Worm (Caenorhabditis elegans) whole organism, L1 larva: Measurements from ENCODE around the gene slmp-1.

ENCODE experiments used
- C16A3.4 ChIP-seq: fragments of 150-350 bp; optimal IDR thresholded peaks from 2 replicates; lab custom pipeline; 2014; ENCODE audit warnings: missing biosample characterization, missing genetic modification characterization
- F16B12.6 ChIP-seq: fragments of 150-350 bp; optimal IDR thresholded peaks from 2 replicates; lab custom pipeline; 2014; ENCODE audit warnings: missing biosample characterization, missing genetic modification characterization
- aly-2 ChIP-seq: fragments of 150-350 bp; optimal IDR thresholded peaks from 2 replicates; lab custom pipeline; 2014; ENCODE audit warnings: missing biosample characterization, missing genetic modification characterization
- ceh-63 ChIP-seq: fragments of 200-800 bp; sonication (Bioruptor generic); optimal IDR thresholded peaks from 2 replicates; lab custom pipeline; 2018; ENCODE audit warnings: mild to moderate bottlenecking, missing genetic modification characterization, missing compliant biosample characterization
- ceh-8 ChIP-seq: fragments of 200-800 bp; sonication (Bioruptor generic); optimal IDR thresholded peaks from 2 replicates; lab custom pipeline; 2018; ENCODE audit warnings: mild to moderate bottlenecking, missing genetic modification characterization, moderate library complexity, missing compliant biosample characterization
- ceh-82 ChIP-seq, 3 experiments: fragments of 150-350 bp in 1 of 3; sonication (generic microtip) in 2 of 3; optimal IDR thresholded peaks; 2 replicates each; lab custom pipeline; 2014 to 2017; ENCODE audit warnings: missing biosample characterization in 3 of 3, missing genetic modification characterization in 3 of 3
- ceh-90 ChIP-seq: sonication (generic microtip); optimal IDR thresholded peaks from 2 replicates; lab custom pipeline; 2016; ENCODE audit warnings: missing genetic modification characterization, missing compliant biosample characterization
- dpl-1 ChIP-seq, 3 experiments: fragments of 150-350 bp in 2 of 3; sonication (generic microtip) in 1 of 3; optimal IDR thresholded peaks; 2 replicates each; lab custom pipeline; 2014 to 2017; ENCODE audit warnings: missing biosample characterization in 3 of 3, missing genetic modification characterization in 3 of 3, missing genetic modification reagents in 3 of 3
- dsc-1 ChIP-seq: sonication (generic microtip); optimal IDR thresholded peaks from 2 replicates; lab custom pipeline; 2016; ENCODE audit warnings: mild to moderate bottlenecking, missing genetic modification characterization, missing compliant biosample characterization
- efl-1 ChIP-seq, 4 experiments: fragments of 150-350 bp; optimal IDR thresholded peaks in 3 of 4; peaks in 1 of 4; 1 replicate in 1 of 4; 2 replicates in 3 of 4; lab custom pipeline; 2014; ENCODE audit warnings: missing biosample characterization in 2 of 4, missing genetic modification characterization in 2 of 4, missing genetic modification reagents in 2 of 4
- efl-3 ChIP-seq: fragments of 200-800 bp; sonication (Bioruptor generic); optimal IDR thresholded peaks from 2 replicates; lab custom pipeline; 2018; ENCODE audit warnings: mild to moderate bottlenecking, missing genetic modification characterization, missing compliant biosample characterization
- egl-13 ChIP-seq: sonication (generic microtip); optimal IDR thresholded peaks from 2 replicates; lab custom pipeline; 2016; ENCODE audit warnings: missing genotype, missing genetic modification reagents, missing genetic modification characterization, missing compliant biosample characterization
- egl-27 ChIP-seq, 2 experiments: fragments of 150-350 bp in 1 of 2; sonication (generic microtip); optimal IDR thresholded peaks; 3 replicates each; lab custom pipeline; 2017 to 2018; ENCODE audit warnings: missing biosample characterization in 2 of 2, missing genetic modification characterization in 2 of 2, missing genetic modification reagents in 2 of 2
- elt-3 ChIP-seq, 6 experiments: fragments of 150-350 bp in 1 of 6; sonication (generic microtip); optimal IDR thresholded peaks; 2 replicates each; lab custom pipeline; 2017 to 2018; ENCODE audit warnings: missing biosample characterization in 6 of 6, missing genetic modification characterization in 6 of 6, inconsistent platforms in 1 of 6
- ets-5 ChIP-seq: fragments of 200-800 bp; sonication (Bioruptor generic); IDR thresholded peaks from 2 replicates; pipeline ENCODE4 v1.3.6; 2022; ENCODE audit warnings: missing genetic modification characterization, missing compliant biosample characterization
- fkh-4 ChIP-seq: sonication (generic microtip); optimal IDR thresholded peaks from 2 replicates; lab custom pipeline; 2016; ENCODE audit warnings: missing compliant biosample characterization, missing genetic modification characterization, borderline replicate concordance
- fkh-8 ChIP-seq: sonication (generic microtip); optimal IDR thresholded peaks from 2 replicates; lab custom pipeline; 2016; ENCODE audit warnings: mild to moderate bottlenecking, missing genetic modification characterization, missing compliant biosample characterization
- grh-1 ChIP-seq: fragments of 200-800 bp; sonication (Bioruptor generic); IDR thresholded peaks from 2 replicates; pipeline ENCODE4 v1.3.6; 2022; ENCODE audit warnings: missing genetic modification reagents, missing genetic modification characterization, missing compliant biosample characterization
- hlh-17 ChIP-seq: fragments of 200-800 bp; sonication (Bioruptor generic); optimal IDR thresholded peaks from 2 replicates; lab custom pipeline; 2018; ENCODE audit warnings: missing genetic modification characterization, mild to moderate bottlenecking, missing compliant biosample characterization, moderate library complexity, borderline replicate concordance
- hlh-4 ChIP-seq: sonication (generic microtip); optimal IDR thresholded peaks from 2 replicates; lab custom pipeline; 2016; ENCODE audit warnings: mild to moderate bottlenecking, missing genetic modification characterization, missing compliant biosample characterization
- hpl-2 ChIP-seq: fragments of 150-350 bp; optimal IDR thresholded peaks from 2 replicates; lab custom pipeline; 2014; ENCODE audit warnings: missing biosample characterization, missing genetic modification reagents, missing genetic modification characterization
- isw-1 ChIP-seq: fragments of 200-800 bp; sonication (Bioruptor generic); IDR thresholded peaks from 2 replicates; pipeline ENCODE4 v1.3.6; 2022; ENCODE audit warnings: missing genetic modification characterization, missing compliant biosample characterization
- jun-1 ChIP-seq: fragments of 150-350 bp; optimal IDR thresholded peaks from 2 replicates; lab custom pipeline; 2014; ENCODE audit warnings: missing biosample characterization, missing genetic modification reagents, missing genetic modification characterization
- lin-13 ChIP-seq: fragments of 150-350 bp; optimal IDR thresholded peaks from 2 replicates; lab custom pipeline; 2014; ENCODE audit warnings: missing biosample characterization, missing genetic modification reagents, missing genetic modification characterization
- lsy-2 ChIP-seq, 2 experiments: fragments of 150-350 bp; optimal IDR thresholded peaks; 2 replicates each; lab custom pipeline; 2014; ENCODE audit warnings: missing biosample characterization in 2 of 2, missing genetic modification characterization in 2 of 2
- mab-9 ChIP-seq: fragments of 200-800 bp; sonication (Bioruptor generic); IDR thresholded peaks from 2 replicates; pipeline ENCODE4 v1.3.6; 2022; ENCODE audit warnings: missing genetic modification reagents, missing genetic modification characterization, missing compliant biosample characterization
- mdl-1 ChIP-seq, 2 experiments: fragments of 150-350 bp; optimal IDR thresholded peaks; 2 replicates each; lab custom pipeline; 2014 to 2017; ENCODE audit warnings: missing biosample characterization in 2 of 2, missing genetic modification characterization in 2 of 2, inconsistent platforms in 1 of 2
- mef-2 ChIP-seq: fragments of 150-350 bp; optimal IDR thresholded peaks from 2 replicates; lab custom pipeline; 2014; ENCODE audit warnings: missing biosample characterization, missing genetic modification characterization
- mep-1 ChIP-seq: fragments of 150-350 bp; optimal IDR thresholded peaks from 2 replicates; lab custom pipeline; 2014; ENCODE audit warnings: missing biosample characterization, missing genetic modification characterization
- nhr-11 ChIP-seq: fragments of 150-350 bp; optimal IDR thresholded peaks from 2 replicates; lab custom pipeline; 2014; ENCODE audit warnings: missing biosample characterization, missing genetic modification characterization
- nhr-12 ChIP-seq: sonication (generic microtip); optimal IDR thresholded peaks from 2 replicates; lab custom pipeline; 2017; ENCODE audit warnings: missing biosample characterization, missing genetic modification characterization
- nhr-19 ChIP-seq: fragments of 200-800 bp; sonication (Bioruptor generic); conservative IDR thresholded peaks from 2 replicates; pipeline ENCODE4 v1.3.6; 2022; ENCODE audit warnings: missing genetic modification characterization, missing compliant biosample characterization
- nhr-20 ChIP-seq: sonication (generic microtip); optimal IDR thresholded peaks from 2 replicates; lab custom pipeline; 2016; ENCODE audit warnings: mild to moderate bottlenecking, missing genetic modification characterization, missing compliant biosample characterization
- nhr-237 ChIP-seq: fragments of 150-350 bp; optimal IDR thresholded peaks from 2 replicates; lab custom pipeline; 2014; ENCODE audit warnings: missing biosample characterization, missing genetic modification characterization
- nhr-28 ChIP-seq: fragments of 150-350 bp; optimal IDR thresholded peaks from 2 replicates; lab custom pipeline; 2014; ENCODE audit warnings: missing biosample characterization, missing genetic modification characterization
- nhr-47 ChIP-seq: sonication (generic microtip); optimal IDR thresholded peaks from 2 replicates; lab custom pipeline; 2016; ENCODE audit warnings: mild to moderate bottlenecking, missing genetic modification characterization, moderate library complexity, missing compliant biosample characterization
- nhr-71 ChIP-seq: sonication (generic microtip); optimal IDR thresholded peaks from 2 replicates; lab custom pipeline; 2016; ENCODE audit warnings: mild to moderate bottlenecking, missing genetic modification characterization, moderate library complexity, missing compliant biosample characterization
- nhr-76 ChIP-seq: sonication (generic microtip); optimal IDR thresholded peaks from 2 replicates; lab custom pipeline; 2017; ENCODE audit warnings: missing biosample characterization, missing genetic modification characterization
- nhr-84 ChIP-seq: sonication (generic microtip); optimal IDR thresholded peaks from 2 replicates; lab custom pipeline; 2017; ENCODE audit warnings: missing biosample characterization, missing genetic modification characterization
- nhr-85 ChIP-seq: sonication (generic microtip); peaks from one replicate; lab custom pipeline; 2016; ENCODE audit warnings: missing genetic modification characterization, inconsistent platforms, missing compliant biosample characterization
- nhr-90 ChIP-seq: sonication (generic microtip); optimal IDR thresholded peaks from 2 replicates; lab custom pipeline; 2016; ENCODE audit warnings: mild to moderate bottlenecking, missing genetic modification characterization, missing compliant biosample characterization; ENCODE audit not compliant: poor library complexity
- pqm-1 ChIP-seq: sonication (generic microtip); optimal IDR thresholded peaks from 3 replicates; lab custom pipeline; 2017; ENCODE audit warnings: missing biosample characterization, missing genetic modification characterization
- rnt-1 ChIP-seq: sonication (generic microtip); optimal IDR thresholded peaks from 2 replicates; lab custom pipeline; 2016; ENCODE audit warnings: mild to moderate bottlenecking, missing genetic modification characterization, moderate library complexity, missing compliant biosample characterization
- skn-1 ChIP-seq: fragments of 150-350 bp; optimal IDR thresholded peaks from 2 replicates; lab custom pipeline; 2014; ENCODE audit warnings: missing biosample characterization, missing genetic modification characterization
- snpc-4 ChIP-seq: fragments of 150-350 bp; optimal IDR thresholded peaks from 2 replicates; lab custom pipeline; 2014; ENCODE audit warnings: missing biosample characterization, missing genetic modification characterization
- sup-37 ChIP-seq: fragments of 200-800 bp; sonication (Bioruptor generic); optimal IDR thresholded peaks from 2 replicates; lab custom pipeline; 2018; ENCODE audit warnings: mild to moderate bottlenecking, missing genetic modification characterization, missing compliant biosample characterization
- tbx-2 ChIP-seq: sonication (generic microtip); optimal IDR thresholded peaks from 2 replicates; lab custom pipeline; 2016; ENCODE audit warnings: missing genetic modification characterization, missing compliant biosample characterization
- unc-130 ChIP-seq: fragments of 150-350 bp; optimal IDR thresholded peaks from 2 replicates; lab custom pipeline; 2017; ENCODE audit warnings: missing biosample characterization, missing genetic modification characterization, inconsistent platforms
- unc-30 ChIP-seq: sonication (generic microtip); optimal IDR thresholded peaks from 2 replicates; lab custom pipeline; 2017; ENCODE audit warnings: missing biosample characterization, missing genetic modification characterization
- unc-62 ChIP-seq: fragments of 150-350 bp; optimal IDR thresholded peaks from 2 replicates; lab custom pipeline; 2014; ENCODE audit warnings: missing biosample characterization, missing genetic modification reagents, missing genetic modification characterization
- xbp-1 ChIP-seq: sonication (generic microtip); optimal IDR thresholded peaks from 2 replicates; lab custom pipeline; 2016; ENCODE audit warnings: missing genetic modification characterization, missing compliant biosample characterization
- zip-4 ChIP-seq: fragments of 200-800 bp; sonication (Bioruptor generic); optimal IDR thresholded peaks from 2 replicates; lab custom pipeline; 2018; ENCODE audit warnings: mild to moderate bottlenecking, missing genetic modification characterization, moderate library complexity, missing compliant biosample characterization
- ztf-4 ChIP-seq: fragments of 150-350 bp; optimal IDR thresholded peaks from 2 replicates; lab custom pipeline; 2014; ENCODE audit warnings: missing biosample characterization, missing genetic modification characterization

Gene slmp-1

DNA sequence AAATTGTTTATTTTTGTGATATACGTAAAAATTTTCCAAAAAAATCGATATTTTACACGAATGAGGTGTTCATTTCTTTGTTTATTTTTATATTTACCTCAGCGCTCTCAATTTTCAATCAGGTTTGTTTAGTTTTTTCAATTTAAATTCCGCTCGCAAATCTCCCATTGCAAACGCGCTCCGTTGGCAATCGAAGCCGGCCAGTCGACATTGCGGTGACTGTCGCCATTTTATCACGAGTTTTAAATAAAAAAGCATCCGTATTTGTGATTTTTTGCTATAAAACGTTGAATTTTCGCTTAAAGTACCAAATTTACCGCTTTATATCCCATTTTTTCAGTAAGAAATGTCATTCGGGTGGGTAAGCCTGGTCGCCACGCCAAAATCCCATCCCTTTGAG, at the start of gene slmp-1:
Gene slmp-1 (plus strand): TSS at position 335 of the 400 bp plus-strand sequence.
- TF ChIP-seq hlh-17 (GFP tag; lab: Kevin White, UChicago) (no peak), dpl-1 (GFP tag; optimal IDR thresholded peaks at IDR 0.05; lab: Kevin White, UChicago) (peak; percentile 87 to 93 (median 90)), hpl-2 (GFP tag; lab: Kevin White, UChicago) (no peak), lin-13 (GFP tag; lab: Kevin White, UChicago) (peak; percentile 52), skn-1 (tag; lab: Kevin White, UChicago) (peak; percentile 75), nhr-85 (tag; lab: Kevin White, UChicago) (peak; percentile 61), F16B12.6 (tag; lab: Kevin White, UChicago) (peak; percentile 59), zip-4 (GFP tag; lab: Kevin White, UChicago) (no peak), aly-2 (tag; lab: Kevin White, UChicago) (no peak), unc-130 (peak; percentile 67), unc-30 (tag; lab: Kevin White, UChicago) (no peak), C16A3.4 (peak; percentile 55), nhr-28 (no peak), egl-13 (tag; lab: Kevin White, UChicago) (no peak), elt-3 (tag; optimal IDR thresholded peaks at IDR 0.05; lab: Kevin White, UChicago) (peak in 1 of 6 experiments; percentile 68), fkh-8 (tag; lab: Kevin White, UChicago) (no peak), pqm-1 (tag; lab: Kevin White, UChicago) (no peak), tbx-2 (tag; lab: Kevin White, UChicago) (peak; percentile 36), isw-1 (GFP tag; lab: Robert Waterston, UW) (no peak), sup-37 (GFP tag; lab: Kevin White, UChicago) (no peak), jun-1 (tag; lab: Kevin White, UChicago) (no peak), nhr-12 (tag; lab: Kevin White, UChicago) (no peak), ceh-8 (GFP tag; lab: Kevin White, UChicago) (no peak), nhr-20 (tag; lab: Kevin White, UChicago) (peak; percentile 49), ceh-63 (GFP tag; lab: Kevin White, UChicago) (no peak), lsy-2 (tag; optimal IDR thresholded peaks at IDR 0.05; lab: Kevin White, UChicago) (peak; percentile 63 to 78), nhr-71 (tag; lab: Kevin White, UChicago) (peak; percentile 60), nhr-76 (no peak), hlh-4 (no peak), ztf-4 (no peak), efl-3 (no peak), xbp-1 (peak; percentile 35), nhr-19 (GFP tag; lab: Robert Waterston, UW) (peak; percentile 26), efl-1 (optimal IDR thresholded peaks at IDR 0.05; lab: Kevin White, UChicago) (peak; percentile 59 to 91), efl-1 (GFP tag; optimal IDR thresholded peaks at IDR 0.05 in 1 of 2; lab: Kevin White, UChicago) (peak; percentile 93 to 99), ceh-90 (tag; lab: Kevin White, UChicago) (no peak), nhr-11 (no peak), nhr-237 (tag; lab: Kevin White, UChicago) (no peak), mab-9 (GFP tag; lab: Robert Waterston, UW) (no peak), nhr-47 (tag; lab: Kevin White, UChicago) (peak; percentile 54), snpc-4 (tag; lab: Kevin White, UChicago) (peak; percentile 1), nhr-84 (tag; lab: Kevin White, UChicago) (no peak), mep-1 (peak; percentile 52), grh-1 (GFP tag; lab: Robert Waterston, UW) (no peak), fkh-4 (tag; lab: Kevin White, UChicago) (no peak), egl-27 (tag; optimal IDR thresholded peaks at IDR 0.05; lab: Kevin White, UChicago) (no peak), mef-2 (tag; lab: Kevin White, UChicago) (no peak), unc-62 (GFP tag; lab: Kevin White, UChicago) (no peak), mdl-1 (tag; optimal IDR thresholded peaks at IDR 0.05; lab: Kevin White, UChicago) (peak in 1 of 2 experiments; percentile 11), rnt-1 (tag; lab: Kevin White, UChicago) (peak; percentile 66), ceh-82 (tag; optimal IDR thresholded peaks at IDR 0.05; lab: Kevin White, UChicago) (peak in 1 of 3 experiments; percentile 62), dsc-1 (tag; lab: Kevin White, UChicago) (no peak), nhr-90 (peak; percentile 41), ets-5 (GFP tag; lab: Robert Waterston, UW) (no peak)
